Worm (Caenorhabditis elegans) whole organism, midembryonic: ENCODE results near the gene srsx-8.

Experiments
- T22C8.4 ChIP-seq: fragments of 200-800 bp; sonication (Bioruptor generic); IDR thresholded peaks from 2 replicates; pipeline ENCODE4 v1.3.6; 2022; ENCODE audit warnings: missing genetic modification characterization, missing compliant biosample characterization
- cog-1 ChIP-seq: sonication (generic microtip); optimal IDR thresholded peaks from 2 replicates; lab custom pipeline; 2016; ENCODE audit warnings: missing genetic modification characterization, missing compliant biosample characterization
- flt-1 ChIP-seq: fragments of 200-800 bp; sonication (Bioruptor generic); IDR thresholded peaks from 2 replicates; pipeline ENCODE4 v1.3.6; 2022; ENCODE audit warnings: missing genetic modification characterization, missing compliant biosample characterization
- klf-2 ChIP-seq: fragments of 200-800 bp; sonication (Bioruptor generic); conservative IDR thresholded peaks from 2 replicates; pipeline ENCODE4 v1.3.6; 2022; ENCODE audit warnings: missing genetic modification reagents, missing genetic modification characterization, missing compliant biosample characterization
- med-1 ChIP-seq: sonication (generic microtip); optimal IDR thresholded peaks from 2 replicates; lab custom pipeline; 2017; ENCODE audit warnings: missing genetic modification characterization, mild to moderate bottlenecking, missing compliant biosample characterization, antibody characterized with exemption, missing genetic modification reagents; ENCODE audit not compliant: insufficient read depth
- ref-1 ChIP-seq: fragments of 200-800 bp; sonication (Bioruptor generic); conservative IDR thresholded peaks from 2 replicates; pipeline ENCODE4 v1.3.6; 2022; ENCODE audit warnings: missing genetic modification reagents, missing genetic modification characterization, missing compliant biosample characterization
- tab-1 ChIP-seq: fragments of 200-800 bp; sonication (Bioruptor generic); IDR thresholded peaks from 2 replicates; pipeline ENCODE4 v1.3.6; 2022; ENCODE audit warnings: missing genetic modification characterization, missing compliant biosample characterization
- ztf-23 ChIP-seq: fragments of 200-800 bp; sonication (Bioruptor generic); IDR thresholded peaks from 2 replicates; pipeline ENCODE4 v1.3.6; 2022; ENCODE audit warnings: missing genetic modification reagents, missing genetic modification characterization, missing compliant biosample characterization
- ztf-29 ChIP-seq: fragments of 200-800 bp; sonication (Bioruptor generic); IDR thresholded peaks from 2 replicates; pipeline ENCODE4 v1.3.6; 2022; ENCODE audit warnings: missing genetic modification reagents, missing genetic modification characterization, missing compliant biosample characterization

DNA sequence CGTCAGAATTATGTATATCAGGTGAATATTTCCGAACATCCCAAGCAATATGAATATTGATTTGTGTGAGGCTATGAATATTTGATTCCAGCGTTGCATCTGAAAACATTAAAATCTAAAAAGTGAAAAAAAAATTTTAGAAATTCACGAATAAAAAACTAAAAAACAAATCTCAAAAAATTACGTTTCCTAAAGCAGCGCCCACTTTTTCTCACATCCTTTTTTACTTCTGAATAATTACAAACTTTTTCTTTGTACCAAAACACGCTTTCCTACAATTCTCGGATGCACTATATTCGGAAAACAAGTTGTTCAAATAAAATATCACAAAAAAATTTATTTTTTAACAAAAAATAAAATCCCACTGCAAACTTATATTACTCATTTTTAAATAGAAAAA is at the start of gene srsx-8:
- no peak for TF ChIP-seq tab-1 (GFP tag; lab: Robert Waterston, UW)
- no peak for TF ChIP-seq ztf-29 (GFP tag; lab: Robert Waterston, UW)
- no peak for TF ChIP-seq T22C8.4
- no peak for TF ChIP-seq cog-1 (tag; lab: Kevin White, UChicago)
- no peak for TF ChIP-seq ref-1 (GFP tag; lab: Robert Waterston, UW)
- no peak for TF ChIP-seq flt-1 (GFP tag; lab: Robert Waterston, UW)
- TF ChIP-seq klf-2 (GFP tag; lab: Robert Waterston, UW) = no peak
- no peak for TF ChIP-seq med-1 (GFP tag; lab: Kevin White, UChicago)
- TF ChIP-seq ztf-23 (GFP tag; lab: Robert Waterston, UW) = no peak
